Worm (Caenorhabditis elegans): ENCODE measurements around the gene ugt-57.

DNA sequence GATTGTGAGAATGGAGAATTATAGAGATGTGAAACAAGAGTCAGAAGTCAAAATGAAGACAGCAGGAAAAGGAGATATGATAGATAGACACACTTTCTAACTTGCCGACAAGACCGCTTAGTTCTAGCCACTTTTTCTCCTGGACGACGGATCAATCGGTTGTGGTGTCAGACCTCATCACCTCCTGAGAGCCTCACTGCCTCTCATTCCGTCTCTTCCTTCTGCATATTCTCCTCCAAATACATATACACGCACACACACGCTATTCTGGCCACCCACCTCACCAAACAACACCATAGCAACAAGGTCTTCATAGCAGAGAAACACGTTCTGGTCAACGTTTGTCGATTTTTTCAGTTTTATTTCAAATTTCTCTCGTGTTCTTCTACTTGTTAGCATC lies 24.5 kb upstream of the ugt-57 start, which contains the start of gene F01E11.3:
- TF ChIP-seq ztf-11 (tag; optimal IDR thresholded peaks at IDR 0.05) (no peak), nhr-237 (tag; optimal IDR thresholded peaks at IDR 0.05) (no peak)

Measured in whole organism, mixed stage, embryonic.